Worm (Caenorhabditis elegans) whole organism, young adult: Measurements from ENCODE around the gene Y39G8B.2.

Experiments
- F37B4.10 ChIP-seq: fragments of 200-800 bp; sonication (Bioruptor generic); IDR thresholded peaks from 2 replicates; pipeline ENCODE4 v1.3.6; 2022; ENCODE audit warnings: missing genetic modification characterization, missing compliant biosample characterization
- F39B2.1 ChIP-seq: fragments of 200-800 bp; sonication (Bioruptor generic); IDR thresholded peaks from 2 replicates; pipeline ENCODE4 v1.3.6; 2022; ENCODE audit warnings: missing genetic modification reagents, missing genetic modification characterization, missing compliant biosample characterization
- dpff-1 ChIP-seq: sonication (generic microtip); optimal IDR thresholded peaks from 2 replicates; lab custom pipeline; 2017; ENCODE audit warnings: mild to moderate bottlenecking, missing genetic modification characterization, missing compliant biosample characterization
- gei-17 ChIP-seq: fragments of 200-800 bp; sonication (Bioruptor generic); optimal IDR thresholded peaks from 2 replicates; lab custom pipeline; 2018; ENCODE audit warnings: mild to moderate bottlenecking, missing genetic modification characterization, missing compliant biosample characterization
- hmg-20 ChIP-seq: fragments of 200-800 bp; sonication (Bioruptor generic); IDR thresholded peaks from 2 replicates; pipeline ENCODE4 v1.3.6; 2022; ENCODE audit warnings: missing genetic modification reagents, missing genetic modification characterization, missing compliant biosample characterization
- pha-4 ChIP-seq: fragments of 150-350 bp; sonication (generic microtip); optimal IDR thresholded peaks from 2 replicates; lab custom pipeline; 2014; ENCODE audit warnings: missing biosample characterization, missing genetic modification reagents, missing genetic modification characterization
- snpc-4 ChIP-seq, 5 experiments: fragments of 150-350 bp in 1 of 5; sonication (generic microtip) in 4 of 5; optimal IDR thresholded peaks; 2 replicates each; lab custom pipeline; 2014 to 2018; ENCODE audit warnings: missing genetic modification characterization in 5 of 5, missing biosample characterization in 3 of 5, antibody characterized with exemption in 2 of 5, mild to moderate bottlenecking in 2 of 5, missing compliant biosample characterization in 2 of 5, missing genotype in 2 of 5, moderate library complexity in 2 of 5, missing genetic modification reagents in 1 of 5

- no peak for TF ChIP-seq dpff-1 (tag; lab: Kevin White, UChicago)
- no peak for TF ChIP-seq snpc-4 (GFP tag; optimal IDR thresholded peaks at IDR 0.05; lab: Kevin White, UChicago)
- TF ChIP-seq snpc-4 (tag; optimal IDR thresholded peaks at IDR 0.05; lab: Kevin White, UChicago): no peak
- TF ChIP-seq pha-4 (tag; lab: Kevin White, UChicago): no peak
- no peak for TF ChIP-seq F39B2.1 (GFP tag; lab: Robert Waterston, UW)
- TF ChIP-seq gei-17 (GFP tag; lab: Kevin White, UChicago): no peak
- TF ChIP-seq hmg-20 (GFP tag; lab: Robert Waterston, UW): no peak
- no peak for TF ChIP-seq F37B4.10 (GFP tag; lab: Robert Waterston, UW)
These were observed 6.2 kb upstream of the Y39G8B.2 start for ce11 chrII:13982247-13982646.
